Worm (Caenorhabditis elegans): ENCODE data around the gene C34H4.2.

DNA sequence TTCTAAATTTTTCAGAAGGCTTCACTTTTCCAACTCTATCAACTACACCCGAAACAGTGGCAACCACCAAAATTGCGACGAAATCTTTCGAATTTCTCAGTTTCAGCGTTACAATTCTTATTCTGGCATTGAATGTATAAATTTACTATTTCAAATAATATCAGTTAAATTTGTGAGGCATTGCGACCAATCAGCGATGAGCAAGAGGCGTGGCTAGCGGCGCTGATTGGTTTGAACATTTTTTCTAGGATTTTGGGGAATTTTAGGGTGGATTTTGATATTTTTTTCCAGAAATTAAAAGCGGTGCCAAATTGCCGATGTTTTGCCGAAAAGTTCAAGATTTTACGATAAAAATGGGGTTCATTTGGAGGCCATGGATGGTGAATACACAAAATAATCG is 14.0 kb downstream of the C34H4.2 start:
- TF ChIP-seq ztf-29 (GFP tag; IDR thresholded peaks at IDR 0.05) (no peak), T22C8.4 (GFP tag; IDR thresholded peaks at IDR 0.05) (no peak)
